Fruit fly (Drosophila melanogaster) whole organism, embryonic: Measurements from ENCODE around the gene Pa1.

Source experiments
- Antp ChIP-seq: fragments of 200-800 bp; sonication (Bioruptor generic); optimal IDR thresholded peaks from 3 replicates; lab custom pipeline; 2016; ENCODE audit warnings: missing biosample characterization, missing genetic modification characterization
- Atf6 ChIP-seq: fragments of 200-800 bp; sonication (Bioruptor generic); IDR thresholded peaks from 2 replicates; pipeline ENCODE4 v1.3.6; 2022; ENCODE audit warnings: missing biosample characterization, missing genetic modification characterization
- BEAF-32 ChIP-seq: fragments of 200-800 bp; sonication (Bioruptor generic); optimal IDR thresholded peaks from 3 replicates; lab custom pipeline; 2017; ENCODE audit warnings: missing biosample characterization, missing genetic modification characterization, mild to moderate bottlenecking, moderate library complexity, missing genetic modification reagents
- CG10543 ChIP-seq: fragments of 200-800 bp; sonication (Bioruptor generic); optimal IDR thresholded peaks from 3 replicates; lab custom pipeline; 2017; ENCODE audit warnings: missing biosample characterization, mild to moderate bottlenecking, missing genetic modification characterization, moderate library complexity
- CG12299 ChIP-seq: fragments of 200-800 bp; sonication (Bioruptor generic); optimal IDR thresholded peaks from 2 replicates; lab custom pipeline; 2018; ENCODE audit warnings: missing biosample characterization, mild to moderate bottlenecking, missing genetic modification characterization
- CG12769 ChIP-seq: fragments of 200-800 bp; sonication (Bioruptor generic); optimal IDR thresholded peaks from 2 replicates; lab custom pipeline; 2019; ENCODE audit warnings: missing biosample characterization, mild to moderate bottlenecking, missing genetic modification characterization, moderate library complexity
- CG13287 ChIP-seq: fragments of 200-800 bp; sonication (Bioruptor generic); IDR thresholded peaks from 2 replicates; pipeline ENCODE4 v1.3.6; 2022; ENCODE audit warnings: missing biosample characterization, missing genetic modification characterization; ENCODE audit not compliant: partially characterized antibody
- CG13624 ChIP-seq: fragments of 200-800 bp; sonication (Bioruptor generic); optimal IDR thresholded peaks from 2 replicates; lab custom pipeline; 2016; ENCODE audit warnings: missing biosample characterization, missing genetic modification characterization
- CG13894 ChIP-seq: fragments of 200-800 bp; sonication (Bioruptor generic); optimal IDR thresholded peaks from 3 replicates; lab custom pipeline; 2018; ENCODE audit warnings: missing biosample characterization, mild to moderate bottlenecking, missing genetic modification characterization, moderate library complexity
- CG15479 ChIP-seq: fragments of 200-800 bp; sonication (Bioruptor generic); optimal IDR thresholded peaks from 3 replicates; lab custom pipeline; 2019; ENCODE audit warnings: missing biosample characterization, mild to moderate bottlenecking, missing genetic modification characterization, moderate library complexity
- CG16813 ChIP-seq: fragments of 200-800 bp; sonication (Bioruptor generic); IDR thresholded peaks from 3 replicates; pipeline ENCODE4 v1.3.6; 2022; ENCODE audit warnings: missing biosample characterization, missing genetic modification characterization; ENCODE audit not compliant: partially characterized antibody
- CG16863 ChIP-seq: fragments of 200-800 bp; sonication (Bioruptor generic); optimal IDR thresholded peaks from 3 replicates; lab custom pipeline; 2016; ENCODE audit warnings: missing biosample characterization, missing genetic modification characterization
- CG2678 ChIP-seq: fragments of 200-800 bp; sonication (Bioruptor generic); optimal IDR thresholded peaks from 3 replicates; lab custom pipeline; 2019; ENCODE audit warnings: missing biosample characterization, mild to moderate bottlenecking, missing genetic modification characterization, moderate library complexity
- CG4854 ChIP-seq: fragments of 200-800 bp; sonication (Bioruptor generic); optimal IDR thresholded peaks from 2 replicates; lab custom pipeline; 2016; ENCODE audit warnings: missing biosample characterization, missing genetic modification characterization, inconsistent platforms
- CG5953 ChIP-seq: fragments of 200-800 bp; sonication (Bioruptor generic); IDR thresholded peaks from 2 replicates; pipeline ENCODE4 v1.3.6; 2022; ENCODE audit warnings: missing biosample characterization, missing genetic modification characterization
- CG6175 ChIP-seq: fragments of 200-800 bp; sonication (Bioruptor generic); IDR thresholded peaks from 3 replicates; pipeline ENCODE4 v1.3.6; 2022; ENCODE audit warnings: missing biosample characterization, missing genetic modification characterization
- CG6254 ChIP-seq: fragments of 200-800 bp; sonication (Bioruptor generic); optimal IDR thresholded peaks from 3 replicates; lab custom pipeline; 2017; ENCODE audit warnings: mild to moderate bottlenecking, missing biosample characterization, missing genetic modification reagents, missing genetic modification characterization
- CG6272 ChIP-seq: fragments of 200-800 bp; sonication (Bioruptor generic); IDR thresholded peaks from 2 replicates; pipeline ENCODE4 v1.3.6; 2022; ENCODE audit warnings: missing biosample characterization, missing genetic modification characterization
- CG7271 ChIP-seq: fragments of 200-800 bp; sonication (Bioruptor generic); optimal IDR thresholded peaks from 2 replicates; lab custom pipeline; 2018; ENCODE audit warnings: missing biosample characterization, mild to moderate bottlenecking, missing genetic modification characterization, moderate library complexity
- CG8281 ChIP-seq: fragments of 200-800 bp; sonication (Bioruptor generic); optimal IDR thresholded peaks from 2 replicates; lab custom pipeline; 2018; ENCODE audit warnings: missing biosample characterization, mild to moderate bottlenecking, missing genetic modification characterization, moderate library complexity
- CG9817 ChIP-seq: fragments of 200-800 bp; sonication (Bioruptor generic); optimal IDR thresholded peaks from 2 replicates; lab custom pipeline; 2018; ENCODE audit warnings: missing biosample characterization, mild to moderate bottlenecking, missing genetic modification characterization, moderate library complexity
- CHES-1-like ChIP-seq: fragments of 200-800 bp; sonication (Bioruptor generic); optimal IDR thresholded peaks from 2 replicates; lab custom pipeline; 2016; ENCODE audit warnings: missing biosample characterization, missing genetic modification characterization
- CrebB ChIP-seq: fragments of 200-800 bp; sonication (Bioruptor generic); optimal IDR thresholded peaks from 3 replicates; lab custom pipeline; 2018; ENCODE audit warnings: missing biosample characterization, mild to moderate bottlenecking, missing genetic modification characterization
- Eip74EF ChIP-seq, 2 experiments: fragments of 200-800 bp in 1 of 2; fragments of >200 bp in 1 of 2; sonication (Bioruptor generic) in 1 of 2; optimal IDR thresholded peaks; 2 replicates each; lab custom pipeline; 2017 to 2019; ENCODE audit warnings: missing biosample characterization in 2 of 2, missing genetic modification characterization in 2 of 2, mild to moderate bottlenecking in 1 of 2, moderate library complexity in 1 of 2
- HLH4C ChIP-seq: fragments of 200-800 bp; sonication (Bioruptor generic); IDR thresholded peaks from 3 replicates; pipeline ENCODE4 v1.3.6; 2022; ENCODE audit warnings: missing biosample characterization, missing genetic modification characterization; ENCODE audit not compliant: partially characterized antibody
- NfI ChIP-seq: fragments of 200-800 bp; sonication (Bioruptor generic); optimal IDR thresholded peaks from 3 replicates; lab custom pipeline; 2018; ENCODE audit warnings: missing biosample characterization, mild to moderate bottlenecking, missing genetic modification characterization, moderate library complexity
- Ravus ChIP-seq: fragments of 200-800 bp; sonication (Bioruptor generic); IDR thresholded peaks from 2 replicates; pipeline ENCODE4 v1.3.6; 2022; ENCODE audit warnings: missing biosample characterization, missing genetic modification characterization
- Six4 ChIP-seq: fragments of 200-800 bp; sonication (Bioruptor generic); optimal IDR thresholded peaks from 2 replicates; lab custom pipeline; 2016; ENCODE audit warnings: missing biosample characterization, missing genetic modification characterization
- Sox102F ChIP-seq: fragments of 200-800 bp; sonication (Bioruptor generic); optimal IDR thresholded peaks from 2 replicates; lab custom pipeline; 2018; ENCODE audit warnings: missing biosample characterization, mild to moderate bottlenecking, missing genetic modification characterization, moderate library complexity
- YL-1 ChIP-seq: fragments of 200-800 bp; sonication (Bioruptor generic); optimal IDR thresholded peaks from 3 replicates; lab custom pipeline; 2017; ENCODE audit warnings: missing biosample characterization, mild to moderate bottlenecking, missing genetic modification characterization
- aop ChIP-seq: fragments of 200-800 bp; sonication (Bioruptor generic); IDR thresholded peaks from 2 replicates; pipeline ENCODE4 v1.3.6; 2022; ENCODE audit warnings: missing biosample characterization, missing genetic modification characterization
- bab2 ChIP-seq: fragments of 200-800 bp; sonication (Bioruptor generic); optimal IDR thresholded peaks from 2 replicates; lab custom pipeline; 2016; ENCODE audit warnings: missing biosample characterization, missing genetic modification characterization
- br ChIP-seq: fragments of >200 bp; optimal IDR thresholded peaks from 2 replicates; lab custom pipeline; 2017
- cas ChIP-seq: fragments of 200-800 bp; sonication (Bioruptor generic); IDR thresholded peaks from 2 replicates; pipeline ENCODE4 v1.3.6; 2022; ENCODE audit warnings: missing biosample characterization, missing genetic modification characterization
- danr ChIP-seq: fragments of 200-800 bp; sonication (Bioruptor generic); IDR thresholded peaks from 2 replicates; pipeline ENCODE4 v1.3.6; 2022; ENCODE audit warnings: missing biosample characterization, missing genetic modification characterization
- eve ChIP-seq, 2 experiments: fragments of >200 bp; optimal IDR thresholded peaks; 2 replicates each; lab custom pipeline; 2017; ENCODE audit warnings: missing biosample characterization in 2 of 2, missing genetic modification characterization in 2 of 2
- gce ChIP-seq: fragments of 200-800 bp; sonication (Bioruptor generic); IDR thresholded peaks from 3 replicates; pipeline ENCODE4 v1.3.6; 2022; ENCODE audit warnings: missing biosample characterization, missing genetic modification characterization
- gcm2 ChIP-seq: fragments of 200-800 bp; sonication (Bioruptor generic); optimal IDR thresholded peaks from 2 replicates; lab custom pipeline; 2016; ENCODE audit warnings: missing biosample characterization, missing genetic modification characterization
- grau ChIP-seq: fragments of 200-800 bp; optimal IDR thresholded peaks from 3 replicates; lab custom pipeline; 2019; ENCODE audit warnings: missing biosample characterization, mild to moderate bottlenecking, missing genetic modification characterization, moderate library complexity
- gsb-n ChIP-seq: fragments of 200-800 bp; sonication (Bioruptor generic); optimal IDR thresholded peaks from 3 replicates; lab custom pipeline; 2018; ENCODE audit warnings: missing biosample characterization, mild to moderate bottlenecking, missing genetic modification characterization
- gt ChIP-seq: fragments of 200-800 bp; sonication (Bioruptor generic); IDR thresholded peaks from 2 replicates; pipeline ENCODE4 v1.3.6; 2022; ENCODE audit warnings: missing biosample characterization, missing genetic modification characterization
- kni ChIP-seq: fragments of 200-800 bp; sonication (Bioruptor generic); optimal IDR thresholded peaks from 3 replicates; lab custom pipeline; 2017; ENCODE audit warnings: mild to moderate bottlenecking, missing biosample characterization, missing genetic modification reagents, missing genetic modification characterization
- lmd ChIP-seq: fragments of 200-800 bp; sonication (Bioruptor generic); IDR thresholded peaks from 2 replicates; pipeline ENCODE4 v1.3.6; 2022; ENCODE audit warnings: missing biosample characterization, missing genetic modification characterization
- pita ChIP-seq: fragments of 200-800 bp; sonication (Bioruptor generic); optimal IDR thresholded peaks from 2 replicates; lab custom pipeline; 2017; ENCODE audit warnings: missing biosample characterization, mild to moderate bottlenecking, missing genetic modification characterization
- pzg ChIP-seq: fragments of 200-800 bp; sonication (Bioruptor generic); optimal IDR thresholded peaks from 3 replicates; lab custom pipeline; 2018; ENCODE audit warnings: missing biosample characterization, mild to moderate bottlenecking, missing genetic modification characterization, moderate library complexity
- repo ChIP-seq: fragments of 200-800 bp; sonication (Bioruptor generic); optimal IDR thresholded peaks from 2 replicates; lab custom pipeline; 2016; ENCODE audit warnings: missing biosample characterization, missing genetic modification characterization
- sisA ChIP-seq: fragments of 200-800 bp; sonication (Bioruptor generic); IDR thresholded peaks from 2 replicates; pipeline ENCODE4 v1.3.6; 2022; ENCODE audit warnings: missing biosample characterization, missing genetic modification characterization
- tap ChIP-seq: fragments of 200-800 bp; optimal IDR thresholded peaks from 3 replicates; lab custom pipeline; 2019; ENCODE audit warnings: missing biosample characterization, mild to moderate bottlenecking, missing genetic modification characterization, moderate library complexity
- twi ChIP-seq: fragments of 200-800 bp; optimal IDR thresholded peaks from 2 replicates; lab custom pipeline; 2019; ENCODE audit warnings: missing biosample characterization, mild to moderate bottlenecking, missing genetic modification characterization, moderate library complexity
- vvl ChIP-seq: fragments of 200-800 bp; sonication (Bioruptor generic); IDR thresholded peaks from 2 replicates; pipeline ENCODE4 v1.3.6; 2022; ENCODE audit warnings: missing biosample characterization, missing genetic modification characterization
- zfh2 ChIP-seq: fragments of 200-800 bp; sonication (Bioruptor generic); optimal IDR thresholded peaks from 2 replicates; lab custom pipeline; 2016; ENCODE audit warnings: missing biosample characterization, missing genetic modification characterization

The Pa1 gene

DNA sequence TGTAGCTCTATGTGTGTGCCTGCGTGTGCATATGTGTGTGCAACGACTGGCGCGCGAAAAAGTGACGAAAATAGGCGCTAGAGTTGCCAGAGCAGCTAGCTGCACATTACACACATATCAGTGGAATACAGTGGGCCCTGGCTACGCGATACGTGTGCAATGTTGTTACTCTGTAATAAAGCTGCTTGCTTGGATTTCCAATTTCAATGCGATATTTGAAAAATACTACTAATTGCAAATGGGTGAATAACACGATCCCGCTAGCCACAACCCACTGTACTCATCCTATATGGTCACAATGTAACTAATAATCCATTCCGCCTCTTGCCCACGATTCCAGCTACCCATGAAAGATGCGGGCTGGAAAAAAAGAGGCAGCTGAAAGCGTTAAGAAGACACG is 7.7 kb upstream of the Pa1 start (continued):
- TF ChIP-seq CG15479 (peak; percentile 20), CG12299 (tag; lab: Kevin White, UChicago) (peak; percentile 88), CG5953 (GFP tag; lab: Robert Waterston, UW) (peak; percentile 95), bab2 (GFP tag; lab: Kevin White, UChicago) (peak; percentile 95), Eip74EF (GFP tag; optimal IDR thresholded peaks at IDR 0.05; lab: Kevin White, UChicago) (peak in 1 of 2 experiments; percentile 81), vvl (GFP tag; lab: Robert Waterston, UW) (peak; percentile 97), CG13624 (GFP tag; lab: Kevin White, UChicago) (peak; percentile 92), CG10543 (peak; percentile 91), pita (GFP tag; lab: Kevin White, UChicago) (no peak), CG9817 (tag; lab: Kevin White, UChicago) (peak; percentile 93), CrebB (tag; lab: Kevin White, UChicago) (peak; percentile 92), Atf6 (GFP tag; lab: Robert Waterston, UW) (peak; percentile 92), tap (tag; lab: Kevin White, UChicago) (peak; percentile 90), br (lab: Kevin White, UChicago) (no peak), CG16863 (GFP tag; lab: Kevin White, UChicago) (peak; percentile 93), CG13287 (no peak), BEAF-32 (no peak), CG16813 (no peak), twi (peak; percentile 72), gt (peak; percentile 87), HLH4C (GFP tag; lab: Robert Waterston, UW) (no peak), aop (GFP tag; lab: Robert Waterston, UW) (peak; percentile 86), Antp (GFP tag; lab: Kevin White, UChicago) (peak; percentile 97), kni (peak; percentile 12), NfI (GFP tag; lab: Kevin White, UChicago) (peak; percentile 95), gcm2 (peak; percentile 60), eve (GFP tag; optimal IDR thresholded peaks at IDR 0.05; lab: Kevin White, UChicago) (no peak), Sox102F (GFP tag; lab: Kevin White, UChicago) (peak; percentile 92), CG8281 (tag; lab: Kevin White, UChicago) (peak; percentile 75), Ravus (GFP tag; lab: Robert Waterston, UW) (peak; percentile 84), CG12769 (tag; lab: Kevin White, UChicago) (peak; percentile 97), CG6272 (GFP tag; lab: Robert Waterston, UW) (peak; percentile 88), lmd (GFP tag; lab: Robert Waterston, UW) (peak; percentile 96), CG13894 (peak; percentile 82), gsb-n (tag; lab: Kevin White, UChicago) (peak; percentile 81), CG2678 (tag; lab: Kevin White, UChicago) (peak; percentile 93), zfh2 (GFP tag; lab: Kevin White, UChicago) (peak; percentile 92), CG4854 (GFP tag; lab: Kevin White, UChicago) (peak; percentile 85), CG7271 (tag; lab: Kevin White, UChicago) (peak; percentile 54), danr (GFP tag; lab: Robert Waterston, UW) (peak; percentile 92), YL-1 (peak; percentile 1), Six4 (GFP tag; lab: Kevin White, UChicago) (peak; percentile 88), CG6175 (GFP tag; lab: Robert Waterston, UW) (peak; percentile 83; the same call in 2 of the 3 replicates), grau (tag; lab: Kevin White, UChicago) (peak; percentile 99), repo (GFP tag; lab: Kevin White, UChicago) (peak; percentile 89), gce (GFP tag; lab: Robert Waterston, UW) (peak; percentile 93), CHES-1-like (GFP tag; lab: Kevin White, UChicago) (peak; percentile 90), sisA (GFP tag; lab: Robert Waterston, UW) (peak; percentile 97), CG6254 (GFP tag; lab: Kevin White, UChicago) (peak; percentile 81), cas (GFP tag; lab: Robert Waterston, UW) (peak; percentile 83), pzg (GFP tag; lab: Kevin White, UChicago) (peak; percentile 18)
